Worm (Caenorhabditis elegans) whole organism, mixed stage, embryonic: ENCODE data around the gene lgc-5.

Experiments
- M03D4.4 ChIP-seq: sonication (generic microtip); optimal IDR thresholded peaks from 2 replicates; lab custom pipeline; 2017; ENCODE audit warnings: mild to moderate bottlenecking, missing genetic modification characterization, missing compliant biosample characterization
- lin-13 ChIP-seq: fragments of 150-350 bp; optimal IDR thresholded peaks from 2 replicates; lab custom pipeline; 2014; ENCODE audit warnings: missing biosample characterization, missing genetic modification characterization
- nhr-2 ChIP-seq: fragments of 150-350 bp; optimal IDR thresholded peaks from 2 replicates; lab custom pipeline; 2014; ENCODE audit warnings: missing biosample characterization, missing genetic modification characterization
- nhr-237 ChIP-seq: fragments of 150-350 bp; optimal IDR thresholded peaks from 2 replicates; lab custom pipeline; 2014; ENCODE audit warnings: missing biosample characterization, missing genetic modification characterization

DNA sequence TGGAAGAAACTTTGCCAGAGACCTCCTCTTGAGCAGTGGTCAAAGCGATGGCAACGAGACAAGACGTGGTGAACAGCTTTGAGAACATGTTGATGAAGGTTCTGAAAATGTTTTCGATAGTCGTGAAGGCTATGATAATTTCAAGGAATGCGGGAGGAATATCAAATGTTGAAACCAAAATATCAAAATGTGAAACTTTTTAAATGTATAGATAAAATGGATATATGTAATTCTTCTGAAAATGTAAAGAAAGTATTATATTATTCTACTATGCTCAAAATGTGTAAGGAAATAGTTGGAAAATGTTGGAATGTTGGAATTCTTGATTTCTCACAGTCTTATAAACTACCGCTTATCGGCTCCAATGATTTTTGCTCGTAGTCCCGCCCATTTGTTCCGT, 26.6 kb downstream of the lgc-5 start, which contains the start of gene D2096.6:
- TF ChIP-seq M03D4.4 (tag; lab: Kevin White, UChicago), result no peak
- no peak for TF ChIP-seq lin-13 (tag; lab: Kevin White, UChicago)
- no peak for TF ChIP-seq nhr-237
- no peak for TF ChIP-seq nhr-2
